Fruit fly (Drosophila melanogaster) whole organism, embryonic: ENCODE results near the gene Snapin.

Experiments used
- Abd-B ChIP-seq: fragments of 200-800 bp; sonication (Bioruptor generic); optimal IDR thresholded peaks from 2 replicates; lab custom pipeline; 2018; ENCODE audit warnings: missing biosample characterization, mild to moderate bottlenecking, missing genetic modification characterization, moderate library complexity
- Ada2b ChIP-seq: fragments of 200-800 bp; sonication (Bioruptor generic); IDR thresholded peaks from 2 replicates; pipeline ENCODE4 v1.3.6; 2022; ENCODE audit warnings: missing biosample characterization, missing genetic modification characterization
- Antp ChIP-seq: fragments of 200-800 bp; sonication (Bioruptor generic); optimal IDR thresholded peaks from 3 replicates; lab custom pipeline; 2016; ENCODE audit warnings: missing biosample characterization, missing genetic modification characterization
- Bdp1 ChIP-seq: fragments of 200-800 bp; sonication (Bioruptor generic); optimal IDR thresholded peaks from 3 replicates; lab custom pipeline; 2016; ENCODE audit warnings: missing biosample characterization, missing genetic modification characterization
- Bteb2 ChIP-seq: fragments of 200-800 bp; sonication (Bioruptor generic); optimal IDR thresholded peaks from 2 replicates; lab custom pipeline; 2016; ENCODE audit warnings: missing biosample characterization, missing genetic modification characterization
- CG10543 ChIP-seq: fragments of 200-800 bp; sonication (Bioruptor generic); optimal IDR thresholded peaks from 3 replicates; lab custom pipeline; 2017; ENCODE audit warnings: missing biosample characterization, mild to moderate bottlenecking, missing genetic modification characterization, moderate library complexity
- CG11247 ChIP-seq: fragments of 200-800 bp; sonication (Bioruptor generic); IDR thresholded peaks from 2 replicates; pipeline ENCODE4 v1.3.6; 2022; ENCODE audit warnings: missing biosample characterization, missing genetic modification characterization
- CG11456 ChIP-seq: fragments of 200-800 bp; sonication (Bioruptor generic); IDR thresholded peaks from 3 replicates; pipeline ENCODE4 v1.3.6; 2022; ENCODE audit warnings: missing biosample characterization, missing genetic modification characterization
- CG11723 ChIP-seq: fragments of 200-800 bp; sonication (Bioruptor generic); optimal IDR thresholded peaks from 2 replicates; lab custom pipeline; 2017; ENCODE audit warnings: missing biosample characterization, mild to moderate bottlenecking, missing genetic modification characterization
- CG12219 ChIP-seq: fragments of 200-800 bp; sonication (Bioruptor generic); optimal IDR thresholded peaks from 3 replicates; lab custom pipeline; 2018; ENCODE audit warnings: missing biosample characterization, mild to moderate bottlenecking, missing genetic modification characterization
- CG13624 ChIP-seq: fragments of 200-800 bp; sonication (Bioruptor generic); optimal IDR thresholded peaks from 2 replicates; lab custom pipeline; 2016; ENCODE audit warnings: missing biosample characterization, missing genetic modification characterization
- CG14441 ChIP-seq: fragments of 200-800 bp; sonication (Bioruptor generic); IDR thresholded peaks from 2 replicates; pipeline ENCODE4 v1.3.6; 2022; ENCODE audit warnings: missing biosample characterization, missing genetic modification characterization
- CG1529 ChIP-seq: fragments of 200-800 bp; sonication (Bioruptor generic); optimal IDR thresholded peaks from 3 replicates; lab custom pipeline; 2018; ENCODE audit warnings: missing biosample characterization, missing genetic modification characterization
- CG15601 ChIP-seq: fragments of 200-800 bp; sonication (Bioruptor generic); optimal IDR thresholded peaks from 3 replicates; lab custom pipeline; 2019; ENCODE audit warnings: missing biosample characterization, mild to moderate bottlenecking, missing genetic modification characterization, moderate library complexity
- CG18262 ChIP-seq: fragments of 200-800 bp; optimal IDR thresholded peaks from 3 replicates; lab custom pipeline; 2019; ENCODE audit warnings: missing biosample characterization, mild to moderate bottlenecking, missing genetic modification characterization, moderate library complexity
- CG2129 ChIP-seq: fragments of 200-800 bp; sonication (Bioruptor generic); IDR thresholded peaks from 2 replicates; pipeline ENCODE4 v1.3.6; 2022; ENCODE audit warnings: missing biosample characterization, missing genetic modification characterization; ENCODE audit not compliant: partially characterized antibody
- CG2678 ChIP-seq: fragments of 200-800 bp; sonication (Bioruptor generic); optimal IDR thresholded peaks from 3 replicates; lab custom pipeline; 2019; ENCODE audit warnings: missing biosample characterization, mild to moderate bottlenecking, missing genetic modification characterization, moderate library complexity
- CG2889 ChIP-seq: fragments of 200-800 bp; sonication (Bioruptor generic); IDR thresholded peaks from 3 replicates; pipeline ENCODE4 v1.3.6; 2022; ENCODE audit warnings: missing biosample characterization, missing genetic modification characterization
- CG3065 ChIP-seq: fragments of 200-800 bp; sonication (Bioruptor generic); optimal IDR thresholded peaks from 2 replicates; lab custom pipeline; 2016; ENCODE audit warnings: missing biosample characterization, missing genetic modification characterization
- CG31365 ChIP-seq: fragments of 200-800 bp; sonication (Bioruptor generic); optimal IDR thresholded peaks from 2 replicates; lab custom pipeline; 2018; ENCODE audit warnings: missing biosample characterization, mild to moderate bottlenecking, missing genetic modification characterization
- CG7357 ChIP-seq: fragments of 200-800 bp; sonication (Bioruptor generic); IDR thresholded peaks from 3 replicates; pipeline ENCODE4 v1.3.6; 2022; ENCODE audit warnings: missing biosample characterization, missing genetic modification characterization
- CG7786 ChIP-seq: fragments of 200-800 bp; sonication (Bioruptor generic); optimal IDR thresholded peaks from 2 replicates; lab custom pipeline; 2016; ENCODE audit warnings: missing biosample characterization, missing genetic modification characterization
- CG8924 ChIP-seq: fragments of 200-800 bp; optimal IDR thresholded peaks from 3 replicates; lab custom pipeline; 2019; ENCODE audit warnings: missing biosample characterization, mild to moderate bottlenecking, missing genetic modification characterization, moderate library complexity
- CG9609 ChIP-seq: fragments of 200-800 bp; sonication (Bioruptor generic); optimal IDR thresholded peaks from 3 replicates; lab custom pipeline; 2016; ENCODE audit warnings: missing biosample characterization, missing genetic modification characterization
- CTCF ChIP-seq: fragments of 200-800 bp; sonication (Bioruptor generic); optimal IDR thresholded peaks from 2 replicates; lab custom pipeline; 2017; ENCODE audit warnings: missing biosample characterization, mild to moderate bottlenecking, missing genetic modification characterization, moderate library complexity
- Chrac-16 ChIP-seq: fragments of 200-800 bp; sonication (Bioruptor generic); optimal IDR thresholded peaks from 3 replicates; lab custom pipeline; 2016; ENCODE audit warnings: missing biosample characterization, missing genetic modification characterization
- Gsc ChIP-seq: fragments of 200-800 bp; sonication (Bioruptor generic); IDR thresholded peaks from 2 replicates; pipeline ENCODE4 v1.3.6; 2022; ENCODE audit warnings: missing biosample characterization, missing genetic modification characterization
- HLH4C ChIP-seq: fragments of 200-800 bp; sonication (Bioruptor generic); IDR thresholded peaks from 3 replicates; pipeline ENCODE4 v1.3.6; 2022; ENCODE audit warnings: missing biosample characterization, missing genetic modification characterization; ENCODE audit not compliant: partially characterized antibody
- Hmx ChIP-seq: fragments of 200-800 bp; sonication (Bioruptor generic); optimal IDR thresholded peaks from 2 replicates; lab custom pipeline; 2016; ENCODE audit warnings: missing biosample characterization, missing genetic modification characterization
- Hr78 ChIP-seq, 2 experiments: fragments of 200-800 bp in 1 of 2; fragments of >200 bp in 1 of 2; sonication (Bioruptor generic) in 1 of 2; optimal IDR thresholded peaks; 2 replicates each; lab custom pipeline; 2017 to 2019; ENCODE audit warnings: missing biosample characterization in 2 of 2, missing genetic modification characterization in 2 of 2, mild to moderate bottlenecking in 1 of 2, moderate library complexity in 1 of 2
- Lhr ChIP-seq: fragments of 200-800 bp; sonication (Bioruptor generic); optimal IDR thresholded peaks from 3 replicates; lab custom pipeline; 2017; ENCODE audit warnings: mild to moderate bottlenecking, missing biosample characterization, missing genetic modification reagents, missing genetic modification characterization
- Vsx1 ChIP-seq: fragments of 200-800 bp; sonication (Bioruptor generic); optimal IDR thresholded peaks from 2 replicates; lab custom pipeline; 2017; ENCODE audit warnings: missing biosample characterization, mild to moderate bottlenecking, missing genetic modification characterization, missing genetic modification reagents
- aop ChIP-seq: fragments of 200-800 bp; sonication (Bioruptor generic); IDR thresholded peaks from 2 replicates; pipeline ENCODE4 v1.3.6; 2022; ENCODE audit warnings: missing biosample characterization, missing genetic modification characterization
- ash1 ChIP-seq: fragments of 200-800 bp; sonication (Bioruptor generic); optimal IDR thresholded peaks from 2 replicates; lab custom pipeline; 2018; ENCODE audit warnings: missing biosample characterization, mild to moderate bottlenecking, missing genetic modification characterization
- ato ChIP-seq: fragments of 200-800 bp; sonication (Bioruptor generic); IDR thresholded peaks from 2 replicates; pipeline ENCODE4 v1.3.6; 2022; ENCODE audit warnings: missing biosample characterization, missing genetic modification characterization; ENCODE audit not compliant: partially characterized antibody
- bigmax ChIP-seq: fragments of 200-800 bp; sonication (Bioruptor generic); optimal IDR thresholded peaks from 2 replicates; lab custom pipeline; 2018; ENCODE audit warnings: missing biosample characterization, mild to moderate bottlenecking, missing genetic modification characterization
- chinmo ChIP-seq: fragments of 200-800 bp; sonication (Bioruptor generic); IDR thresholded peaks from 4 replicates; pipeline ENCODE4 v1.3.6; 2022; ENCODE audit warnings: missing biosample characterization, missing genetic modification characterization; ENCODE audit not compliant: partially characterized antibody
- cwo ChIP-seq: fragments of 200-800 bp; sonication (Bioruptor generic); optimal IDR thresholded peaks from 3 replicates; lab custom pipeline; 2017; ENCODE audit warnings: missing biosample characterization, missing genetic modification characterization, mild to moderate bottlenecking, moderate library complexity, missing genetic modification reagents
- dm ChIP-seq: fragments of 200-800 bp; sonication (Bioruptor generic); optimal IDR thresholded peaks from 3 replicates; lab custom pipeline; 2016; ENCODE audit warnings: missing biosample characterization, missing genetic modification characterization
- fd102C ChIP-seq: fragments of 200-800 bp; sonication (Bioruptor generic); optimal IDR thresholded peaks from 2 replicates; lab custom pipeline; 2018; ENCODE audit warnings: missing biosample characterization, mild to moderate bottlenecking, missing genetic modification characterization, moderate library complexity
- gcm ChIP-seq: fragments of 200-800 bp; sonication (Bioruptor generic); optimal IDR thresholded peaks from 2 replicates; lab custom pipeline; 2019; ENCODE audit warnings: missing biosample characterization, mild to moderate bottlenecking, missing genetic modification characterization, moderate library complexity
- gro ChIP-seq: fragments of 200-800 bp; sonication (Bioruptor generic); optimal IDR thresholded peaks from 2 replicates; lab custom pipeline; 2016; ENCODE audit warnings: missing biosample characterization, missing genetic modification characterization
- h ChIP-seq: fragments of >200 bp; optimal IDR thresholded peaks from 2 replicates; lab custom pipeline; 2017
- lilli ChIP-seq: fragments of 200-800 bp; sonication (Bioruptor generic); optimal IDR thresholded peaks from 3 replicates; lab custom pipeline; 2016; ENCODE audit warnings: missing biosample characterization, missing genetic modification characterization
- mld ChIP-seq: fragments of 200-800 bp; sonication (Bioruptor generic); IDR thresholded peaks from 3 replicates; pipeline ENCODE4 v1.3.6; 2022; ENCODE audit warnings: missing biosample characterization, missing genetic modification characterization; ENCODE audit not compliant: partially characterized antibody
- sd ChIP-seq: fragments of 200-800 bp; sonication (Bioruptor generic); optimal IDR thresholded peaks from 3 replicates; lab custom pipeline; 2018; ENCODE audit warnings: missing biosample characterization, mild to moderate bottlenecking, missing genetic modification characterization, moderate library complexity
- slp2 ChIP-seq: fragments of 200-800 bp; sonication (Bioruptor generic); optimal IDR thresholded peaks from 2 replicates; lab custom pipeline; 2016; ENCODE audit warnings: missing biosample characterization, missing genetic modification characterization
- sqz ChIP-seq: fragments of 200-800 bp; sonication (Bioruptor generic); optimal IDR thresholded peaks from 3 replicates; lab custom pipeline; 2018; ENCODE audit warnings: missing biosample characterization, mild to moderate bottlenecking, missing genetic modification characterization
- vfl ChIP-seq: fragments of 200-800 bp; sonication (Bioruptor generic); optimal IDR thresholded peaks from 2 replicates; lab custom pipeline; 2016; ENCODE audit warnings: missing biosample characterization, missing genetic modification characterization
- vvl ChIP-seq: fragments of 200-800 bp; sonication (Bioruptor generic); IDR thresholded peaks from 2 replicates; pipeline ENCODE4 v1.3.6; 2022; ENCODE audit warnings: missing biosample characterization, missing genetic modification characterization
- zen2 ChIP-seq: fragments of 200-800 bp; sonication (Bioruptor generic); IDR thresholded peaks from 3 replicates; pipeline ENCODE4 v1.3.6; 2022; ENCODE audit warnings: missing biosample characterization, missing genetic modification characterization; ENCODE audit not compliant: partially characterized antibody

Gene Snapin

DNA sequence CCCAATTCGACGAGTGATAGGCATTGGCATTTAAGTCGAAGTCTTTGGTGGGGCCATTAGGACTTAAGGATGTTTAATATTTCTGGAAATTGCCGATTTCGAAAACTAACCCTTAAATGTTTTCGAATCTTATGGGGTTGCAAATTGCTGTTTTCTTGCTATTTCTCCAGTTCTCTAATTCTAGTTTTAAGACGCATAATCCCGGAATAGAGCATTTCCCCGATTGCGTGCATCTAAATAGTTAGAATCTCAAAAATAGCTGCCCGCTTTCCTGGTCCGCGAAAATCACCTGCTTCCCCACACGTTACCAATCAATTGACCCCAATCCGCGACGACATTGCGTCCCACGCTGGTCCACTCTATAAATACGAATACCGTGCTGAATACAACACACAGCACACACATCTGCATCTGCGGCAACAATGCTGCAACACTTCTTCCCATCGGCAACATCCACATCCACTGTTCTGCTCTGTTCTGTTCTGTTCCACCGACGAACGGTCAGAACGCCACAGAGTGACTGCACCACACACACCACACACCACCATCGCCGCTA, 7.5 kb downstream of the Snapin start, which contains the start of gene Bacc (continued):
- TF ChIP-seq h (lab: Kevin White, UChicago) (no peak), Abd-B (peak; percentile 57), CG7357 (GFP tag; lab: Robert Waterston, UW) (peak; percentile 70), aop (GFP tag; lab: Robert Waterston, UW) (no peak), CG11456 (no peak), bigmax (GFP tag; lab: Kevin White, UChicago) (no peak), Antp (GFP tag; lab: Kevin White, UChicago) (peak; percentile 86), slp2 (GFP tag; lab: Kevin White, UChicago) (peak; percentile 83), gro (GFP tag; lab: Kevin White, UChicago) (peak; percentile 89), Chrac-16 (GFP tag; lab: Kevin White, UChicago) (peak; percentile 75), ash1 (GFP tag; lab: Kevin White, UChicago) (no peak), CG18262 (peak; percentile 89), Gsc (GFP tag; lab: Robert Waterston, UW) (no peak), ato (no peak), CG3065 (GFP tag; lab: Kevin White, UChicago) (no peak), HLH4C (GFP tag; lab: Robert Waterston, UW) (no peak), CG13624 (GFP tag; lab: Kevin White, UChicago) (peak; percentile 82), CG1529 (GFP tag; lab: Kevin White, UChicago) (peak; percentile 88), CG11247 (GFP tag; lab: Robert Waterston, UW) (no peak), dm (peak; percentile 72), sd (peak; percentile 28), CG9609 (GFP tag; lab: Kevin White, UChicago) (peak; percentile 93), Bdp1 (peak; percentile 69), Hr78 (GFP tag; optimal IDR thresholded peaks at IDR 0.05; lab: Kevin White, UChicago) (peak in 1 of 2 experiments; percentile 41), Bteb2 (GFP tag; lab: Kevin White, UChicago) (peak; percentile 86), Hmx (GFP tag; lab: Kevin White, UChicago) (peak; percentile 88), CG7786 (GFP tag; lab: Kevin White, UChicago) (peak; percentile 93), cwo (GFP tag; lab: Kevin White, UChicago) (peak; percentile 80), CG10543 (GFP tag; lab: Kevin White, UChicago) (peak; percentile 74), vvl (no peak), vfl (GFP tag; lab: Kevin White, UChicago) (peak; percentile 82), lilli (GFP tag; lab: Kevin White, UChicago) (peak; percentile 90), Ada2b (no peak), CG14441 (GFP tag; lab: Robert Waterston, UW) (no peak), CG2678 (tag; lab: Kevin White, UChicago) (peak; percentile 95), fd102C (GFP tag; lab: Kevin White, UChicago) (no peak), CG12219 (GFP tag; lab: Kevin White, UChicago) (peak; percentile 84), Vsx1 (GFP tag; lab: Kevin White, UChicago) (peak; percentile 75), CG8924 (tag; lab: Kevin White, UChicago) (peak; percentile 82), sqz (GFP tag; lab: Kevin White, UChicago) (peak; percentile 81), CG15601 (tag; lab: Kevin White, UChicago) (peak; percentile 76), gcm (GFP tag; lab: Kevin White, UChicago) (peak; percentile 65), Lhr (GFP tag; lab: Kevin White, UChicago) (peak; percentile 62), CG2889 (GFP tag; lab: Robert Waterston, UW) (no peak), CG31365 (tag; lab: Kevin White, UChicago) (peak; percentile 25), chinmo (no peak), zen2 (GFP tag; lab: Robert Waterston, UW) (no peak), mld (no peak), CG2129 (no peak), CG11723 (peak; percentile 91), CTCF (GFP tag; lab: Kevin White, UChicago) (peak; percentile 37)
